Worm (Caenorhabditis elegans) whole organism, young adult: Measurements from ENCODE around the gene lin-37.

ENCODE experiments used
- gei-17 ChIP-seq: fragments of 200-800 bp; sonication (Bioruptor generic); optimal IDR thresholded peaks from 2 replicates; lab custom pipeline; 2018; ENCODE audit warnings: mild to moderate bottlenecking, missing genetic modification characterization, missing compliant biosample characterization
- hlh-26 ChIP-seq: fragments of 200-800 bp; sonication (Bioruptor generic); conservative IDR thresholded peaks from 2 replicates; pipeline ENCODE4 v1.3.6; 2022; ENCODE audit warnings: missing genetic modification reagents, missing genetic modification characterization, missing compliant biosample characterization
- ztf-25 ChIP-seq: fragments of 200-800 bp; sonication (Bioruptor generic); IDR thresholded peaks from 2 replicates; pipeline ENCODE4 v1.3.6; 2022; ENCODE audit warnings: missing genetic modification reagents, missing genetic modification characterization, missing compliant biosample characterization

DNA sequence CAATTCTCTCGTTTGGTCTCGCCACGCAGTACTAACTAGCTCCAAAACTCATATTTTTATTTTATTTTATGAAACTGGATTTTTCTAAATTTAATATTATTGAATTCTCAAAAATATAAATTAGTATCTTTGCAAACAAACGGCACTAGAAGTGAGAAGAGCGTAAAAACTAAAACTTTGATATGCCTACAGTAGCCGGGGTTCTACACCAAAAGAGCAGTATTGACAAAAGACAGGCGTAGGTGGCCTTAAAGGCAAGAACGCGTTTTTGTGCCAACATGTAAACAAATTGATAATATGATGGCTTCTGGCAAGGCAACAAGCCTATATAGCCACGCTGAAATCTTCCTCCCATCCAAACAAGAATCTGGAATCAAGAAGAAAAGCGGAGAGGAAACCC lies 9.8 kb downstream of the lin-37 start, which contains the start of gene R01H2.1:
- no peak for TF ChIP-seq ztf-25 (GFP tag; lab: Robert Waterston, UW)
- TF ChIP-seq hlh-26 (GFP tag; lab: Robert Waterston, UW), result no peak
- no peak for TF ChIP-seq gei-17
